Fruit fly (Drosophila melanogaster): ENCODE results near the gene Zip102B.

DNA sequence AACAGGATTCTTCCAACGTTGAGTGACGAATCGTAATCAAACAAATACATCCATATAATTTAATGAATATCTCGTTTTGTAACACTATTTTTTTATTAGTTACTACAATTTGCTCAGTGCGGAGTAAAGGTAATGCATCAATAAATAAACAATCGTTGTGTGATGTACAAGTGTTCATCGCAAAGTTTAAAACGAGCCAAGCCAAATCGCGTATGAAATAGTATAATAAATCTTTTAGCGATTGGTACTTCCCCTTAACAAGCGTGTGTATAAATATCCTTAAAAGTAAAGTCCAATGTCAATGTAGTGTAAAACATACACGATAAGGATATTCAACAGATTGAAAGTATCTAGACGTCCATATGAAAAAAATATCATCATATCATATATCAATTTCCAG lies 1.4 kb upstream of the Zip102B start:
- TF ChIP-seq CG8478 (optimal IDR thresholded peaks at IDR 0.05), result no peak
- TF ChIP-seq usp (GFP tag; optimal IDR thresholded peaks at IDR 0.05), result no peak
- no peak for TF ChIP-seq Dll (optimal IDR thresholded peaks at IDR 0.05)
- TF ChIP-seq psq (optimal IDR thresholded peaks at IDR 0.05), result no peak
- no peak for TF ChIP-seq pan (optimal IDR thresholded peaks at IDR 0.05)
- TF ChIP-seq EcR (GFP tag; optimal IDR thresholded peaks at IDR 0.05), result no peak

All from whole organism.